Fruit fly (Drosophila melanogaster) whole organism, wandering third instar larva: ENCODE measurements around the gene CG10041.

Experiments
- CG32264 ChIP-seq: fragments of 200-800 bp; sonication (Bioruptor generic); optimal IDR thresholded peaks from 2 replicates; lab custom pipeline; 2016; ENCODE audit warnings: missing biosample characterization, missing genetic modification characterization
- CG9705 ChIP-seq: fragments of 200-800 bp; sonication (Bioruptor generic); optimal IDR thresholded peaks from 2 replicates; lab custom pipeline; 2018; ENCODE audit warnings: missing biosample characterization, mild to moderate bottlenecking, missing genetic modification characterization
- CrebA ChIP-seq: fragments of 200-800 bp; sonication (Bioruptor generic); optimal IDR thresholded peaks from 2 replicates; lab custom pipeline; 2016; ENCODE audit warnings: missing biosample characterization, mild to moderate bottlenecking, missing genetic modification characterization, borderline replicate concordance
- Dfd ChIP-seq: fragments of >200 bp; optimal IDR thresholded peaks from 2 replicates; lab custom pipeline; 2017; ENCODE audit warnings: missing biosample characterization, missing genetic modification characterization
- Dif ChIP-seq: fragments of 200-275, 200-300 bp; sonication (Bioruptor generic); optimal IDR thresholded peaks from 2 replicates; lab custom pipeline; 2018; ENCODE audit warnings: missing biosample characterization, missing genetic modification characterization; ENCODE audit not compliant: partially characterized antibody
- GATAd ChIP-seq: sonication (Bioruptor generic); optimal IDR thresholded peaks from 2 replicates; lab custom pipeline; 2016; ENCODE audit warnings: missing biosample characterization, missing genetic modification characterization
- HLH106 ChIP-seq: fragments of 200-800 bp; optimal IDR thresholded peaks from 3 replicates; lab custom pipeline; 2019; ENCODE audit warnings: missing biosample characterization, mild to moderate bottlenecking, missing genetic modification characterization, moderate library complexity
- Hnf4 ChIP-seq: fragments of 200-800 bp; sonication (Bioruptor generic); optimal IDR thresholded peaks from 2 replicates; lab custom pipeline; 2016; ENCODE audit warnings: missing biosample characterization, mild to moderate bottlenecking, missing genetic modification characterization
- Hr78 ChIP-seq: fragments of >200 bp; optimal IDR thresholded peaks from 2 replicates; lab custom pipeline; 2017; ENCODE audit warnings: missing biosample characterization, missing genetic modification characterization
- Hr83 ChIP-seq: fragments of 200-300 bp; sonication (Bioruptor generic); optimal IDR thresholded peaks from 2 replicates; lab custom pipeline; 2016; ENCODE audit warnings: missing biosample characterization, mild to moderate bottlenecking, missing genetic modification characterization, moderate library complexity; ENCODE audit not compliant: poor library complexity, severe bottlenecking
- Jra ChIP-seq: sonication (Bioruptor generic); optimal IDR thresholded peaks from 2 replicates; lab custom pipeline; 2016; ENCODE audit warnings: missing biosample characterization, missing genetic modification characterization
- Mio ChIP-seq: sonication (Bioruptor generic); optimal IDR thresholded peaks from 2 replicates; lab custom pipeline; 2016; ENCODE audit warnings: missing biosample characterization, missing genetic modification characterization
- Myc ChIP-seq: fragments of >200 bp; optimal IDR thresholded peaks from 2 replicates; lab custom pipeline; 2017
- N ChIP-seq: fragments of >200 bp; optimal IDR thresholded peaks from 2 replicates; lab custom pipeline; 2018; ENCODE audit warnings: missing biosample characterization, missing external identifiers, missing genetic modification characterization
- Sp1 ChIP-seq: fragments of 200-800 bp; sonication (Bioruptor generic); optimal IDR thresholded peaks from 3 replicates; lab custom pipeline; 2019; ENCODE audit warnings: missing biosample characterization, mild to moderate bottlenecking, missing genetic modification characterization, moderate library complexity
- Vsx2 ChIP-seq: fragments of 200-300, 225-300 bp; sonication (Bioruptor generic); optimal IDR thresholded peaks from 2 replicates; lab custom pipeline; 2018; ENCODE audit warnings: missing biosample characterization, missing genetic modification characterization; ENCODE audit not compliant: partially characterized antibody
- brk ChIP-seq: fragments of 200-800 bp; sonication (Bioruptor generic); optimal IDR thresholded peaks from 2 replicates; lab custom pipeline; 2016; ENCODE audit warnings: missing biosample characterization, mild to moderate bottlenecking, missing genetic modification characterization
- dl ChIP-seq, 2 experiments: fragments of 175-275, 200-275 bp in 1 of 2; fragments of 200-275 bp in 1 of 2; sonication (Bioruptor generic); optimal IDR thresholded peaks; lab custom pipeline; 2018; ENCODE audit warnings: mild to moderate bottlenecking in 2 of 2, missing biosample characterization in 2 of 2, missing genetic modification characterization in 2 of 2, moderate library complexity in 2 of 2; ENCODE audit not compliant: partially characterized antibody in 2 of 2, insufficient read depth in 1 of 2
- dmrt93B ChIP-seq: fragments of 200-800 bp; sonication (Bioruptor generic); optimal IDR thresholded peaks from 2 replicates; lab custom pipeline; 2018; ENCODE audit warnings: missing biosample characterization, mild to moderate bottlenecking, missing genetic modification characterization
- dsf ChIP-seq: sonication (Bioruptor generic); optimal IDR thresholded peaks from 2 replicates; lab custom pipeline; 2016; ENCODE audit warnings: missing biosample characterization, missing genetic modification characterization, borderline replicate concordance
- fru ChIP-seq: fragments of 200-800 bp; sonication (Bioruptor generic); optimal IDR thresholded peaks from 3 replicates; lab custom pipeline; 2016; ENCODE audit warnings: missing biosample characterization, mild to moderate bottlenecking, missing genetic modification characterization
- h ChIP-seq: fragments of 200-800 bp; sonication (Bioruptor generic); optimal IDR thresholded peaks from 3 replicates; lab custom pipeline; 2016; ENCODE audit warnings: missing biosample characterization, mild to moderate bottlenecking, missing genetic modification characterization
- jim ChIP-seq: fragments of 175-275, 200-325 bp; sonication (Bioruptor generic); optimal IDR thresholded peaks from 2 replicates; lab custom pipeline; 2016; ENCODE audit warnings: missing biosample characterization, mild to moderate bottlenecking, missing genetic modification characterization
- lola ChIP-seq: fragments of >200 bp; optimal IDR thresholded peaks from 2 replicates; lab custom pipeline; 2017; ENCODE audit warnings: missing biosample characterization, missing genetic modification characterization
- pan ChIP-seq: fragments of >200 bp; optimal IDR thresholded peaks from 2 replicates; lab custom pipeline; 2017
- rgr ChIP-seq: fragments of 200-800 bp; sonication (Bioruptor generic); optimal IDR thresholded peaks from 3 replicates; lab custom pipeline; 2016; ENCODE audit warnings: missing biosample characterization, mild to moderate bottlenecking, missing genetic modification characterization
- sage ChIP-seq: fragments of 200-800 bp; sonication (Bioruptor generic); optimal IDR thresholded peaks from 2 replicates; lab custom pipeline; 2016; ENCODE audit warnings: missing biosample characterization, mild to moderate bottlenecking, missing genetic modification characterization
- sv ChIP-seq: fragments of 200-800 bp; sonication (Bioruptor generic); optimal IDR thresholded peaks from 3 replicates; lab custom pipeline; 2016; ENCODE audit warnings: missing biosample characterization, missing genetic modification characterization
- tai ChIP-seq: sonication (Bioruptor generic); optimal IDR thresholded peaks from 2 replicates; lab custom pipeline; 2016; ENCODE audit warnings: missing biosample characterization, missing genetic modification characterization
- usp ChIP-seq: fragments of >200 bp; optimal IDR thresholded peaks from 2 replicates; lab custom pipeline; 2017; ENCODE audit warnings: missing biosample characterization, missing genetic modification characterization
- woc ChIP-seq: sonication (Bioruptor generic); optimal IDR thresholded peaks from 2 replicates; lab custom pipeline; 2016; ENCODE audit warnings: missing biosample characterization, mild to moderate bottlenecking, missing genetic modification characterization

Gene CG10041

dm6 chr3R:12352003-12352402, at the start of gene CG10041:
Gene CG10041 (minus strand): TSS chr3R:12352103.
- no peak for TF ChIP-seq Mio (GFP tag; lab: Kevin White, UChicago)
- TF ChIP-seq lola, result no peak
- no peak for TF ChIP-seq tai (GFP tag; lab: Kevin White, UChicago)
- TF ChIP-seq CG32264 (GFP tag; lab: Kevin White, UChicago), result no peak
- no peak for TF ChIP-seq Sp1 (GFP tag; lab: Kevin White, UChicago)
- no peak for TF ChIP-seq woc (GFP tag; lab: Kevin White, UChicago)
- TF ChIP-seq Jra (GFP tag; lab: Kevin White, UChicago), result no peak
- TF ChIP-seq Dif, result no peak
- no peak for TF ChIP-seq brk
- no peak for TF ChIP-seq pan (lab: Kevin White, UChicago)

- TF ChIP-seq rgr (GFP tag; lab: Kevin White, UChicago), result peak; percentile 9
- no peak for TF ChIP-seq dsf (GFP tag; lab: Kevin White, UChicago)
- no peak for TF ChIP-seq Dfd (GFP tag; lab: Kevin White, UChicago)
- TF ChIP-seq sage (GFP tag; lab: Kevin White, UChicago), result no peak
- TF ChIP-seq CrebA (GFP tag; lab: Kevin White, UChicago), result peak; percentile 32
- TF ChIP-seq Hr78, result no peak
- TF ChIP-seq CG9705 (GFP tag; lab: Kevin White, UChicago), result no peak
- peak; percentile 20 for TF ChIP-seq Vsx2 (GFP tag; lab: Kevin White, UChicago)
- TF ChIP-seq, all 38 proteins: peak for 3
Measured at dm6 chr3R:12398620-12399247, 46.8 kb upstream of the CG10041 start, which contains the start of gene Cyp9f3. Gene Cyp9f3 (minus strand): TSS chr3R:12398929.

DNA sequence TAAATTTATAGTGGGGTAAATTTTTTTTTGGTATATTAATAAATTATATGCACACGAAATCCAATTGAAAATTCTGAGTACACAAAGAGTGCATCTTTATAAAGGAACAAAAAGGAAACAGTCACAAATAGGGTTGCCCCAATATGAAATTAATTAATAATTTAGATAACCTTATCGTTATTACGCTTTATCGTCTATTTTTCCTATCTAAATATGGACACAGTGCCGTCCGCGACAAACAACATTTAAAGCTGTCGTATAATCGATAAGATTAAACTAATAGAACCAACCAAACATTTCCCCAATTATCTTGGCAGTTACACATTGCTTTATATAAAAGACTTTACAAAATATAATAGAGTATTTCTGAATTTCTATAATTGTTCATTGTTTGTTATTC, 46.2 kb upstream of the CG10041 start:
- peak; percentile 24 for TF ChIP-seq h
- no peak for TF ChIP-seq Hr83 (GFP tag; lab: Kevin White, UChicago)
- no peak for TF ChIP-seq jim (GFP tag; lab: Kevin White, UChicago)
- no peak for TF ChIP-seq Dfd (GFP tag; lab: Kevin White, UChicago)
- no peak for TF ChIP-seq Vsx2 (GFP tag; lab: Kevin White, UChicago)
- no peak for TF ChIP-seq dmrt93B
- TF ChIP-seq dl (GFP tag; optimal IDR thresholded peaks at IDR 0.05; lab: Kevin White, UChicago; ENCODE audit: insufficient read depth in 1 of 2, partially characterized antibody in 2 of 2), result no peak
- no peak for TF ChIP-seq HLH106
- TF ChIP-seq rgr (GFP tag; lab: Kevin White, UChicago), result no peak
- no peak for TF ChIP-seq GATAd (GFP tag; lab: Kevin White, UChicago)
- no peak for TF ChIP-seq N
- no peak for TF ChIP-seq Hnf4 (GFP tag; lab: Kevin White, UChicago)
- no peak for TF ChIP-seq Myc
- no peak for TF ChIP-seq Sp1 (GFP tag; lab: Kevin White, UChicago)
- TF ChIP-seq usp (GFP tag; lab: Kevin White, UChicago), result no peak
- no peak for TF ChIP-seq lola
- peak; percentile 28 for TF ChIP-seq CrebA (GFP tag; lab: Kevin White, UChicago)
- no peak for TF ChIP-seq dsf (GFP tag; lab: Kevin White, UChicago)
- TF ChIP-seq Dif, result no peak
- no peak for TF ChIP-seq fru
- TF ChIP-seq woc (GFP tag; lab: Kevin White, UChicago), result no peak
- TF ChIP-seq tai (GFP tag; lab: Kevin White, UChicago), result no peak
- peak; percentile 38 for TF ChIP-seq sage (GFP tag; lab: Kevin White, UChicago)
- TF ChIP-seq sv (GFP tag; lab: Kevin White, UChicago), result no peak

DNA sequence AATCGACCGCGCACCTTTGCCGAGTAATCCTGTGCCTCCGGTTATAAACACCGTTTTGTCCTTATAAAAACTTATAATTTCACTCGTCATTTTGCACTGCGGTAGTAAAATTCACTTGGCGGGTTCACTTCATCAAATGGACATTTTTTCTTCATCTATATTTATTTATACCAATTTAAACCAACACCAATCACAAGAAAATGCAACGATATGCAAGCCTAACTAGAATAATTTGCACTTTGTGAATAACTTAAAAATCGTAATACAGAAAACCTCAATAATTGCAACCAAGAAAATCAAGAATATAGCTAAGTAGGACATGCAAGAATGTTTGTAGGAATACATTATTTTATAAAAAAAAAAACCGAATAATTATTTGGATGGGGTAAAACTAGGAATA, 44.0 kb upstream of the CG10041 start, which contains the start of the genes CG10096 and CG10097:
CG10096 (minus strand) TSS at position 101 of the 400 bp plus-strand sequence.
CG10097 (minus strand) TSS at position 101 of the 400 bp plus-strand sequence.
- TF ChIP-seq brk, result no peak

dm6 chr3R:12386965-12387364, 35.1 kb upstream of the CG10041 start, which contains the start of gene CG33098:
Gene CG33098 (plus strand): TSS chr3R:12387188.
- TF ChIP-seq woc (GFP tag; lab: Kevin White, UChicago) (no peak), HLH106 (no peak), rgr (GFP tag; lab: Kevin White, UChicago) (no peak)
- TF ChIP-seq, all 38 proteins: peak for 0
